Worm (Caenorhabditis elegans): ENCODE data around the gene F17H10.4.

DNA sequence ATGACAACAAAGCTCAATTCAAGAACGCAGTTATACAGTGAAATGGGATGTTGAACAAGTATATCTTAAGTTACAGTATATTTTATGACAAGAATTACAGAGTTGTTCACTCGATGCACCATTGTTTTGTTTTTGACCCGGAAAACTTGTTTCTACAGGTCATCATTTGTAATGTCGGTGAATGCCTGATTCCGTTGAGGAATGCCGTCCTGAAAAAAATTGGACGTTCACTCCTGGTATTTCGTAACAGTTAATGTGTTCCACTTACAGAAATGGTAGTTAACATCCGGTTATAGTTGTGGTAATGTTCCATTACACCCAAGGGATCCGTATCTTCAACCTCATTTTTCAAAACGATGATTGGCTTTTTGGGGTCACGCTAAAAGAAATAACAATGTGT is 9.9 kb downstream of the F17H10.4 start:
- no peak for TF ChIP-seq akir-1 (GFP tag; optimal IDR thresholded peaks at IDR 0.05)
- TF ChIP-seq ceh-91 (GFP tag; IDR thresholded peaks at IDR 0.05): no peak
- no peak for TF ChIP-seq nhr-27 (tag; optimal IDR thresholded peaks at IDR 0.05)
- TF ChIP-seq ZK185.1 (tag; optimal IDR thresholded peaks at IDR 0.05; ENCODE audit: poor library complexity, severe bottlenecking): no peak
- no peak for TF ChIP-seq unc-62 (GFP tag; optimal IDR thresholded peaks at IDR 0.05)
- no peak for TF ChIP-seq nhr-179 (tag; optimal IDR thresholded peaks at IDR 0.05)
- TF ChIP-seq him-1 (tag; optimal IDR thresholded peaks at IDR 0.05): no peak
- no peak for TF ChIP-seq nhr-80 (tag; optimal IDR thresholded peaks at IDR 0.05)
- TF ChIP-seq snpc-4 (GFP tag; optimal IDR thresholded peaks at IDR 0.05): no peak
- TF ChIP-seq snpc-4 (tag; optimal IDR thresholded peaks at IDR 0.05): no peak
- TF ChIP-seq K11D2.4 (GFP tag; IDR thresholded peaks at IDR 0.05): no peak
- TF ChIP-seq egrh-3 (GFP tag; IDR thresholded peaks at IDR 0.05): no peak
- TF ChIP-seq K12H6.12 (tag; optimal IDR thresholded peaks at IDR 0.05): no peak
- no peak for TF ChIP-seq madf-10 (tag; optimal IDR thresholded peaks at IDR 0.05)
